Fruit fly (Drosophila melanogaster) whole organism, embryonic: ENCODE measurements around the gene elB.

ENCODE experiments used
- Ada2b ChIP-seq: fragments of 200-800 bp; sonication (Bioruptor generic); IDR thresholded peaks from 2 replicates; pipeline ENCODE4 v1.3.6; 2022; ENCODE audit warnings: missing biosample characterization, missing genetic modification characterization
- CG10959 ChIP-seq: fragments of 200-800 bp; sonication (Bioruptor generic); IDR thresholded peaks from 2 replicates; pipeline ENCODE4 v1.3.6; 2022; ENCODE audit warnings: missing biosample characterization, missing genetic modification characterization
- CG11398 ChIP-seq: fragments of 200-800 bp; sonication (Bioruptor generic); optimal IDR thresholded peaks from 2 replicates; lab custom pipeline; 2016; ENCODE audit warnings: missing biosample characterization, missing genetic modification characterization
- CG11456 ChIP-seq: fragments of 200-800 bp; sonication (Bioruptor generic); IDR thresholded peaks from 3 replicates; pipeline ENCODE4 v1.3.6; 2022; ENCODE audit warnings: missing biosample characterization, missing genetic modification characterization
- CG11504 ChIP-seq: fragments of 200-800 bp; sonication (Bioruptor generic); optimal IDR thresholded peaks from 3 replicates; lab custom pipeline; 2019; ENCODE audit warnings: missing biosample characterization, mild to moderate bottlenecking, missing genetic modification characterization, moderate library complexity
- CG11723 ChIP-seq: fragments of 200-800 bp; sonication (Bioruptor generic); optimal IDR thresholded peaks from 2 replicates; lab custom pipeline; 2017; ENCODE audit warnings: missing biosample characterization, mild to moderate bottlenecking, missing genetic modification characterization
- CG12659 ChIP-seq: fragments of 200-800 bp; sonication (Bioruptor generic); optimal IDR thresholded peaks from 3 replicates; lab custom pipeline; 2017; ENCODE audit warnings: mild to moderate bottlenecking, missing biosample characterization, missing genetic modification reagents, missing genetic modification characterization
- CG13775 ChIP-seq: fragments of 200-800 bp; sonication (Bioruptor generic); optimal IDR thresholded peaks from 3 replicates; lab custom pipeline; 2017; ENCODE audit warnings: missing biosample characterization, mild to moderate bottlenecking, missing genetic modification characterization
- CG1529 ChIP-seq: fragments of 200-800 bp; sonication (Bioruptor generic); optimal IDR thresholded peaks from 3 replicates; lab custom pipeline; 2018; ENCODE audit warnings: missing biosample characterization, missing genetic modification characterization
- CG17829 ChIP-seq: fragments of 200-800 bp; optimal IDR thresholded peaks from 2 replicates; lab custom pipeline; 2019; ENCODE audit warnings: missing biosample characterization, mild to moderate bottlenecking, missing genetic modification characterization, moderate library complexity
- CG18619 ChIP-seq: fragments of 200-800 bp; sonication (Bioruptor generic); optimal IDR thresholded peaks from 3 replicates; lab custom pipeline; 2017; ENCODE audit warnings: missing biosample characterization, mild to moderate bottlenecking, missing genetic modification characterization
- CG18764 ChIP-seq: fragments of 200-800 bp; sonication (Bioruptor generic); optimal IDR thresholded peaks from 3 replicates; lab custom pipeline; 2016; ENCODE audit warnings: missing biosample characterization, missing genetic modification characterization
- CG2202 ChIP-seq: fragments of 200-800 bp; sonication (Bioruptor generic); optimal IDR thresholded peaks from 2 replicates; lab custom pipeline; 2018; ENCODE audit warnings: missing biosample characterization, mild to moderate bottlenecking, missing genetic modification characterization
- CG30403 ChIP-seq: fragments of 200-800 bp; sonication (Bioruptor generic); optimal IDR thresholded peaks from 3 replicates; lab custom pipeline; 2016; ENCODE audit warnings: missing biosample characterization, missing genetic modification characterization
- CG4820 ChIP-seq: fragments of 200-800 bp; sonication (Bioruptor generic); optimal IDR thresholded peaks from 3 replicates; lab custom pipeline; 2016; ENCODE audit warnings: missing biosample characterization, missing genetic modification characterization
- CG8089 ChIP-seq: fragments of 200-800 bp; sonication (Bioruptor generic); optimal IDR thresholded peaks from 3 replicates; lab custom pipeline; 2016; ENCODE audit warnings: missing biosample characterization, missing genetic modification characterization
- CG8388 ChIP-seq: fragments of 200-800 bp; sonication (Bioruptor generic); optimal IDR thresholded peaks from 2 replicates; lab custom pipeline; 2019; ENCODE audit warnings: missing biosample characterization, mild to moderate bottlenecking, missing genetic modification characterization, moderate library complexity
- CG8944 ChIP-seq: fragments of 200-800 bp; sonication (Bioruptor generic); optimal IDR thresholded peaks from 3 replicates; lab custom pipeline; 2016; ENCODE audit warnings: missing biosample characterization, missing genetic modification characterization
- CG9727 ChIP-seq: fragments of 200-800 bp; sonication (Bioruptor generic); optimal IDR thresholded peaks from 3 replicates; lab custom pipeline; 2017; ENCODE audit warnings: missing biosample characterization, mild to moderate bottlenecking, missing genetic modification characterization
- Camta ChIP-seq: fragments of 200-800 bp; sonication (Bioruptor generic); optimal IDR thresholded peaks from 2 replicates; lab custom pipeline; 2016; ENCODE audit warnings: missing biosample characterization, missing genetic modification characterization
- Dad ChIP-seq: fragments of 200-800 bp; sonication (Bioruptor generic); optimal IDR thresholded peaks from 3 replicates; lab custom pipeline; 2016; ENCODE audit warnings: missing biosample characterization, missing genetic modification characterization
- ERR ChIP-seq: fragments of 200-800 bp; sonication (Bioruptor generic); optimal IDR thresholded peaks from 2 replicates; lab custom pipeline; 2016; ENCODE audit warnings: missing biosample characterization, missing genetic modification characterization
- Eip74EF ChIP-seq, 2 experiments: fragments of 200-800 bp in 1 of 2; fragments of >200 bp in 1 of 2; sonication (Bioruptor generic) in 1 of 2; optimal IDR thresholded peaks; 2 replicates each; lab custom pipeline; 2017 to 2019; ENCODE audit warnings: missing biosample characterization in 2 of 2, missing genetic modification characterization in 2 of 2, mild to moderate bottlenecking in 1 of 2, moderate library complexity in 1 of 2
- Hr3 ChIP-seq: fragments of 200-800 bp; sonication (Bioruptor generic); optimal IDR thresholded peaks from 3 replicates; lab custom pipeline; 2016; ENCODE audit warnings: missing biosample characterization, missing genetic modification characterization
- Max ChIP-seq: fragments of 200-800 bp; sonication (Bioruptor generic); optimal IDR thresholded peaks from 2 replicates; lab custom pipeline; 2016; ENCODE audit warnings: missing biosample characterization, mild to moderate bottlenecking, missing genetic modification characterization
- Mrtf ChIP-seq: fragments of 200-800 bp; sonication (Bioruptor generic); IDR thresholded peaks from 3 replicates; pipeline ENCODE4 v1.3.6; 2022; ENCODE audit warnings: missing biosample characterization, missing genetic modification characterization
- Myb ChIP-seq: fragments of 200-800 bp; sonication (Bioruptor generic); optimal IDR thresholded peaks from 2 replicates; lab custom pipeline; 2016; ENCODE audit warnings: missing biosample characterization, missing genetic modification characterization
- NFAT ChIP-seq: fragments of 200-800 bp; sonication (Bioruptor generic); IDR thresholded peaks from 2 replicates; pipeline ENCODE4 v1.3.6; 2022; ENCODE audit warnings: missing biosample characterization, missing genetic modification characterization
- Sox102F ChIP-seq: fragments of 200-800 bp; sonication (Bioruptor generic); optimal IDR thresholded peaks from 2 replicates; lab custom pipeline; 2018; ENCODE audit warnings: missing biosample characterization, mild to moderate bottlenecking, missing genetic modification characterization, moderate library complexity
- ase ChIP-seq: fragments of 200-800 bp; sonication (Bioruptor generic); IDR thresholded peaks from 3 replicates; pipeline ENCODE4 v1.3.6; 2022; ENCODE audit warnings: missing biosample characterization, missing genetic modification characterization
- ci ChIP-seq: fragments of 200-800 bp; sonication (Bioruptor generic); IDR thresholded peaks from 3 replicates; pipeline ENCODE4 v1.3.6; 2022; ENCODE audit warnings: missing biosample characterization, missing genetic modification characterization
- dimm ChIP-seq: fragments of 200-800 bp; sonication (Bioruptor generic); IDR thresholded peaks from 2 replicates; pipeline ENCODE4 v1.3.6; 2022; ENCODE audit warnings: missing biosample characterization, missing genetic modification characterization
- dmrt11E ChIP-seq: fragments of 200-800 bp; sonication (Bioruptor generic); optimal IDR thresholded peaks from 3 replicates; lab custom pipeline; 2018; ENCODE audit warnings: missing biosample characterization, mild to moderate bottlenecking, missing genetic modification characterization, moderate library complexity
- dmrt99B ChIP-seq: fragments of 200-800 bp; sonication (Bioruptor generic); optimal IDR thresholded peaks from 2 replicates; lab custom pipeline; 2018; ENCODE audit warnings: missing biosample characterization, mild to moderate bottlenecking, missing genetic modification characterization, moderate library complexity
- dysf ChIP-seq: fragments of 200-800 bp; sonication (Bioruptor generic); IDR thresholded peaks from 3 replicates; pipeline ENCODE4 v1.3.6; 2022; ENCODE audit warnings: missing biosample characterization, missing genetic modification characterization
- ewg ChIP-seq: fragments of 200-800 bp; sonication (Bioruptor generic); optimal IDR thresholded peaks from 3 replicates; lab custom pipeline; 2017; ENCODE audit warnings: mild to moderate bottlenecking, missing biosample characterization, missing genetic modification reagents, missing genetic modification characterization
- grn ChIP-seq: fragments of 200-800 bp; sonication (Bioruptor generic); optimal IDR thresholded peaks from 3 replicates; lab custom pipeline; 2017; ENCODE audit warnings: missing biosample characterization, missing genetic modification characterization
- gro ChIP-seq: fragments of 200-800 bp; sonication (Bioruptor generic); optimal IDR thresholded peaks from 2 replicates; lab custom pipeline; 2016; ENCODE audit warnings: missing biosample characterization, missing genetic modification characterization
- gt ChIP-seq: fragments of 200-800 bp; sonication (Bioruptor generic); IDR thresholded peaks from 2 replicates; pipeline ENCODE4 v1.3.6; 2022; ENCODE audit warnings: missing biosample characterization, missing genetic modification characterization
- ken ChIP-seq: fragments of 200-800 bp; sonication (Bioruptor generic); IDR thresholded peaks from 3 replicates; pipeline ENCODE4 v1.3.6; 2022; ENCODE audit warnings: missing biosample characterization, missing genetic modification characterization
- klu ChIP-seq: fragments of 200-800 bp; sonication (Bioruptor generic); IDR thresholded peaks from 2 replicates; pipeline ENCODE4 v1.3.6; 2022; ENCODE audit warnings: missing biosample characterization, missing genetic modification characterization
- kni ChIP-seq: fragments of 200-800 bp; sonication (Bioruptor generic); optimal IDR thresholded peaks from 3 replicates; lab custom pipeline; 2017; ENCODE audit warnings: mild to moderate bottlenecking, missing biosample characterization, missing genetic modification reagents, missing genetic modification characterization
- luna ChIP-seq: fragments of 200-800 bp; sonication (Bioruptor generic); optimal IDR thresholded peaks from 2 replicates; lab custom pipeline; 2016; ENCODE audit warnings: missing biosample characterization, missing genetic modification characterization
- nerfin-2 ChIP-seq: fragments of 200-800 bp; sonication (Bioruptor generic); IDR thresholded peaks from 2 replicates; pipeline ENCODE4 v1.3.6; 2022; ENCODE audit warnings: missing biosample characterization, missing genetic modification characterization; ENCODE audit not compliant: partially characterized antibody
- oc ChIP-seq: fragments of 200-800 bp; sonication (Bioruptor generic); optimal IDR thresholded peaks from 2 replicates; lab custom pipeline; 2018; ENCODE audit warnings: missing biosample characterization, mild to moderate bottlenecking, missing genetic modification characterization, moderate library complexity
- org-1 ChIP-seq: fragments of 200-800 bp; sonication (Bioruptor generic); optimal IDR thresholded peaks from 2 replicates; lab custom pipeline; 2017; ENCODE audit warnings: missing biosample characterization, missing genetic modification characterization
- pb ChIP-seq: fragments of 200-800 bp; sonication (Bioruptor generic); optimal IDR thresholded peaks from 3 replicates; lab custom pipeline; 2016; ENCODE audit warnings: missing biosample characterization, missing genetic modification characterization
- sens-2 ChIP-seq: fragments of 200-800 bp; sonication (Bioruptor generic); IDR thresholded peaks from 2 replicates; pipeline ENCODE4 v1.3.6; 2022; ENCODE audit warnings: missing biosample characterization, missing genetic modification characterization
- tx ChIP-seq: fragments of 200-800 bp; sonication (Bioruptor generic); optimal IDR thresholded peaks from 2 replicates; lab custom pipeline; 2016; ENCODE audit warnings: missing biosample characterization, missing genetic modification characterization
- yki ChIP-seq: fragments of >200 bp; optimal IDR thresholded peaks from 3 replicates; lab custom pipeline; 2018

elB gene

dm6 chr2L:14458187-14458899 is 49.0 kb upstream of the elB start (continued):
- peak; percentile 33 for TF ChIP-seq CG12659 (GFP tag; lab: Kevin White, UChicago)
- TF ChIP-seq nerfin-2 (GFP tag; lab: Robert Waterston, UW): no peak
- peak; percentile 9 for TF ChIP-seq Myb (GFP tag; lab: Kevin White, UChicago)
- TF ChIP-seq Sox102F (GFP tag; lab: Kevin White, UChicago): peak; percentile 84
- TF ChIP-seq CG2202: no peak
- peak; percentile 8; the same call in 1 of the 2 replicates for TF ChIP-seq sens-2 (GFP tag; lab: Robert Waterston, UW)
- no peak for TF ChIP-seq NFAT (GFP tag; lab: Robert Waterston, UW)
- peak; percentile 12 for TF ChIP-seq ERR (GFP tag; lab: Kevin White, UChicago)
- no peak for TF ChIP-seq luna
- TF ChIP-seq Camta: peak; percentile 30
- TF ChIP-seq ken (GFP tag; lab: Robert Waterston, UW): peak; percentile 61; the same call in 2 of the 3 replicates
- peak; percentile 66 for TF ChIP-seq CG8944 (GFP tag; lab: Kevin White, UChicago)
- peak; percentile 50; the same call in 1 of the 2 replicates for TF ChIP-seq klu (GFP tag; lab: Robert Waterston, UW)
- no peak for TF ChIP-seq yki (lab: Kevin White, UChicago)
- no peak for TF ChIP-seq gt (GFP tag; lab: Robert Waterston, UW)
- TF ChIP-seq Max: peak; percentile 26
- peak; percentile 57 for TF ChIP-seq tx (GFP tag; lab: Kevin White, UChicago)
- no peak for TF ChIP-seq pb (GFP tag; lab: Kevin White, UChicago)
- TF ChIP-seq CG11398 (GFP tag; lab: Kevin White, UChicago): no peak
- TF ChIP-seq Mrtf (GFP tag; lab: Robert Waterston, UW): peak; percentile 58; the same call in 2 of the 3 replicates
- peak; percentile 8 for TF ChIP-seq gro
- TF ChIP-seq CG8388 (GFP tag; lab: Kevin White, UChicago): peak; percentile 77
- peak; percentile 71 for TF ChIP-seq org-1
- TF ChIP-seq Hr3 (GFP tag; lab: Kevin White, UChicago): peak; percentile 53
- peak; percentile 37 for TF ChIP-seq Ada2b
- peak; percentile 41 for TF ChIP-seq CG11723 (GFP tag; lab: Kevin White, UChicago)
- TF ChIP-seq CG11456 (GFP tag; lab: Robert Waterston, UW): no peak
- TF ChIP-seq ewg (GFP tag; lab: Kevin White, UChicago): peak; percentile 19
- TF ChIP-seq ci (GFP tag; lab: Robert Waterston, UW): peak; percentile 68; the same call in 2 of the 3 replicates
- peak; percentile 48 for TF ChIP-seq CG9727
- peak; percentile 89 for TF ChIP-seq dysf (GFP tag; lab: Robert Waterston, UW)
- peak; percentile 69 for TF ChIP-seq CG30403 (GFP tag; lab: Kevin White, UChicago)
- peak; percentile 49 for TF ChIP-seq CG13775 (GFP tag; lab: Kevin White, UChicago)
- TF ChIP-seq CG8089 (GFP tag; lab: Kevin White, UChicago): peak; percentile 53
- peak; percentile 47 for TF ChIP-seq CG18619 (GFP tag; lab: Kevin White, UChicago)
- TF ChIP-seq ase: peak; percentile 48; the same call in 1 of the 3 replicates
- peak; percentile 86 for TF ChIP-seq CG11504
- peak; percentile 7 for TF ChIP-seq Dad
- TF ChIP-seq CG10959 (GFP tag; lab: Robert Waterston, UW): peak; percentile 57
- peak; percentile 43; the same call in 1 of the 2 replicates for TF ChIP-seq dimm (GFP tag; lab: Robert Waterston, UW)
- no peak for TF ChIP-seq CG17829 (tag; lab: Kevin White, UChicago)
- no peak for TF ChIP-seq grn (GFP tag; lab: Kevin White, UChicago)
- peak; percentile 25 for TF ChIP-seq dmrt11E
- TF ChIP-seq CG4820 (GFP tag; lab: Kevin White, UChicago): peak; percentile 61
- TF ChIP-seq CG18764 (GFP tag; lab: Kevin White, UChicago): no peak
- TF ChIP-seq kni (GFP tag; lab: Kevin White, UChicago): peak; percentile 19
- TF ChIP-seq Eip74EF (GFP tag; optimal IDR thresholded peaks at IDR 0.05; lab: Kevin White, UChicago): peak in 1 of 2 experiments; percentile 77
- no peak for TF ChIP-seq oc (tag; lab: Kevin White, UChicago)
- peak; percentile 77 for TF ChIP-seq CG1529 (GFP tag; lab: Kevin White, UChicago)
- peak; percentile 57 for TF ChIP-seq dmrt99B
